Fruit fly (Drosophila melanogaster): Measurements from ENCODE around the gene CG15695.
A peak's percentile ranks its signal among the peaks of the same experiment; 100 is the strongest.

Gene CG15695

dm6 chr3R:20828520-20829415, 13.2 kb upstream of the CG15695 start (continued):
- TF ChIP-seq CG2199 (GFP tag; IDR thresholded peaks at IDR 0.05) (no peak; the same call in 2 of the 3 replicates), cad (GFP tag; optimal IDR thresholded peaks at IDR 0.05) (peak; percentile 4), CG8290 (GFP tag; optimal IDR thresholded peaks at IDR 0.05) (no peak), CG8290 (tag; optimal IDR thresholded peaks at IDR 0.05) (peak in 1 of 2 experiments; percentile 53), Deaf1 (tag; optimal IDR thresholded peaks at IDR 0.05) (peak; percentile 18), zfh1 (GFP tag; IDR thresholded peaks at IDR 0.05) (peak; percentile 52; the same call in 2 of the 3 replicates), CG15479 (GFP tag; optimal IDR thresholded peaks at IDR 0.05) (peak; percentile 91), da (GFP tag; optimal IDR thresholded peaks at IDR 0.05) (peak; percentile 21), Med (GFP tag) (peak; percentile 88), ftz-f1 (GFP tag; optimal IDR thresholded peaks at IDR 0.05) (peak; percentile 47), Pdp1 (GFP tag; optimal IDR thresholded peaks at IDR 0.05) (peak in 1 of 2 experiments; percentile 99), z (GFP tag; IDR thresholded peaks at IDR 0.05) (no peak), CG13287 (GFP tag; IDR thresholded peaks at IDR 0.05; ENCODE audit: partially characterized antibody) (peak; percentile 11; the same call in 1 of the 2 replicates), Drgx (GFP tag; IDR thresholded peaks at IDR 0.05) (no peak), CG1529 (GFP tag; optimal IDR thresholded peaks at IDR 0.05) (no peak), CG14441 (GFP tag; IDR thresholded peaks at IDR 0.05) (0 out of 2 replicates have a peak, but pooled peaks have one; percentile 36), ewg (GFP tag; optimal IDR thresholded peaks at IDR 0.05) (peak; percentile 43), chinmo (GFP tag; IDR thresholded peaks at IDR 0.05; ENCODE audit: partially characterized antibody) (peak; percentile 80; the same call in 1 of the 4 replicates), hb (GFP tag; IDR thresholded peaks at IDR 0.05; ENCODE audit: partially characterized antibody) (no peak), CG32532 (GFP tag; IDR thresholded peaks at IDR 0.05) (peak; percentile 5; the same call in 1 of the 2 replicates), NFAT (GFP tag; IDR thresholded peaks at IDR 0.05) (peak; percentile 60), gro (GFP tag; optimal IDR thresholded peaks at IDR 0.05) (peak; percentile 45), MESR4 (GFP tag; optimal IDR thresholded peaks at IDR 0.05) (peak; percentile 4), sug (tag; optimal IDR thresholded peaks at IDR 0.05) (peak; percentile 91), Rfx (GFP tag; IDR thresholded peaks at IDR 0.05) (peak; percentile 58), dm (GFP tag; optimal IDR thresholded peaks at IDR 0.05) (no peak), CG1233 (GFP tag; optimal IDR thresholded peaks at IDR 0.05) (no peak), CG13894 (tag; optimal IDR thresholded peaks at IDR 0.05) (peak; percentile 17), Bgb (GFP tag; IDR thresholded peaks at IDR 0.05; ENCODE audit: partially characterized antibody) (peak; percentile 56; the same call in 1 of the 2 replicates), slbo (GFP tag; IDR thresholded peaks at IDR 0.05) (peak; percentile 43), CG10147 (GFP tag; optimal IDR thresholded peaks at IDR 0.05) (no peak), ranshi (GFP tag; IDR thresholded peaks at IDR 0.05) (0 out of 2 replicates have a peak, but pooled peaks have one; percentile 21), CG18011 (GFP tag; optimal IDR thresholded peaks at IDR 0.05) (no peak), sens (GFP tag) (peak; percentile 61), CG11456 (GFP tag; IDR thresholded peaks at IDR 0.05) (peak; percentile 63; the same call in 1 of the 3 replicates), aop (GFP tag; IDR thresholded peaks at IDR 0.05) (no peak), tll (GFP tag; optimal IDR thresholded peaks at IDR 0.05) (peak in 1 of 2 experiments; percentile 77), ap (GFP tag; IDR thresholded peaks at IDR 0.05) (no peak), bigmax (GFP tag; optimal IDR thresholded peaks at IDR 0.05) (peak; percentile 47), twi (tag; optimal IDR thresholded peaks at IDR 0.05) (peak; percentile 73), corto (GFP tag; optimal IDR thresholded peaks at IDR 0.05) (no peak), trem (tag; optimal IDR thresholded peaks at IDR 0.05) (no peak), hbn (GFP tag; IDR thresholded peaks at IDR 0.05; ENCODE audit: partially characterized antibody) (no peak), Trl (optimal IDR thresholded peaks at IDR 0.05) (peak; percentile 59 to 63), Trl (GFP tag; optimal IDR thresholded peaks at IDR 0.05) (no peak), CG7987 (GFP tag; optimal IDR thresholded peaks at IDR 0.05) (peak; percentile 15), HmgD (GFP tag; optimal IDR thresholded peaks at IDR 0.05) (no peak), gem (tag; optimal IDR thresholded peaks at IDR 0.05) (no peak)
